Worm (Caenorhabditis elegans): Measurements from ENCODE around the gene T13C2.2.

The T13C2.2 gene

ce11 chrII:6840663-6841062 is 48.7 kb downstream of the T13C2.2 start:
- TF ChIP-seq W03F9.2 (tag; optimal IDR thresholded peaks at IDR 0.05) (no peak), dao-5 (tag; optimal IDR thresholded peaks at IDR 0.05) (no peak), him-1 (tag; optimal IDR thresholded peaks at IDR 0.05) (no peak)

DNA sequence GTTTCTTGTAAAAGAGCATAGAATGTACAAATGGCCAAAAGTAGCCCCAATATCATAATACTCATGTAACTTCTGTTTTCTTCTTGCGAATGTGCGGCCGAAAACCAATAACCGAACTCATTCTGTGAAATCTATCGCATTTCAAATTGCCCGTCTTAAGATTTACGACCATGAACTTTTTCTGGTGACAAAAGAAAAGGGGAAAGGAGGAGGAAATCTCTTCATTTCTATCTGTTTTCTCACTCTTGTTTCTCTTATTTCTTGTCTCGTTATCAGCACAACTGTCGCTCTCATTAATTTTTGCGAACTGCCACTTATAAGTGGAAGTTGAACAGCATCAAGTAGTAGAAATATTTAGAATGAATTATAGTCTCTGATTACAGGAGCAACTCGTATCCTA is 49.1 kb downstream of the T13C2.2 start:
- TF ChIP-seq him-1 (tag; optimal IDR thresholded peaks at IDR 0.05) (no peak), W03F9.2 (tag; optimal IDR thresholded peaks at IDR 0.05) (no peak), dao-5 (tag; optimal IDR thresholded peaks at IDR 0.05) (no peak)

DNA sequence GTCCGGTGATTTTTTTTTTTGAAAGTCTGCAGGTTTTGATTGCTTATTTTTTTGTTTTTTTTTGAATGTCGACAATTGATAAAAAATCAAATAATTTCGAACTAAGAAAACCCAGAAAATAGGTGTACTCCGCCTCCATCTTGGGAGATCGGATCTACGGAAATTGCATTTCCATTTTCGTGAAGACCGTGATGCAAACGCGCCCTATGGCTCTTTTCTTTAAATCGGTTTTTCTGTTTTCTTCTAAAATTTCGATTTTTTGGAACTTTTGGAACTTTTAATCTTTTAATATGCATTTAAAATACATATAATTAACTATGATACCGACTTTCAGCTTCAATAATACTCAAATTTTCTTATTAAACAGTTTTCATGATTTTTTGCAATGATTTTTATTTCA is 50.0 kb downstream of the T13C2.2 start:
- TF ChIP-seq dao-5 (tag; optimal IDR thresholded peaks at IDR 0.05) (no peak), W03F9.2 (tag; optimal IDR thresholded peaks at IDR 0.05) (no peak), him-1 (tag; optimal IDR thresholded peaks at IDR 0.05) (no peak)

DNA sequence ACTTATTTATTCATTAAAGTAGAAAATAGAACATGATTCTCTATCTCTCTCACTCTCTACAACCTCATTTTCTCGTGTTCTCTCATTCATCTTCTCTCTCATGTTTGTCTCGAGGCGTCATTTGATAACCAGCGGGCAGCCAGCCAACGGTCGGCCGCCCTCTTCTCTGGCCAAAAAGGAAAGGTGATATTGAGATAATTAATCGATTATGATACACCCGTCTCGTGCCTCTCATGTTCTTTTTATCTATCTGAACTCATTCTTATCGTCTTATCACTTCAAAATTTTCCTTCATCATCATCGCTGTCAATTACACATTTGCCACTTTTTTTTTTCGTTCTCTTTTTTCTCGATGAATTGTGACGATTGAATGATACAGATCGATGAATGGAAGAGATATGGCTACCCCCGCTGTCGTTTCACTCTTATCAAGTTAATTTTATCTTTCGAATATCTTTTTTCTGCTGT is 50.7 kb downstream of the T13C2.2 start:
- TF ChIP-seq him-1 (tag; optimal IDR thresholded peaks at IDR 0.05) (no peak), dao-5 (tag; optimal IDR thresholded peaks at IDR 0.05) (no peak), W03F9.2 (tag; optimal IDR thresholded peaks at IDR 0.05) (no peak)

- TF ChIP-seq dao-5 (tag; optimal IDR thresholded peaks at IDR 0.05), result no peak
- no peak for TF ChIP-seq him-1 (tag; optimal IDR thresholded peaks at IDR 0.05)
- no peak for TF ChIP-seq W03F9.2 (tag; optimal IDR thresholded peaks at IDR 0.05)
Observed at ce11 chrII:6843211-6843610, 51.2 kb downstream of the T13C2.2 start.

ce11 chrII:6843680-6844079 is 51.7 kb downstream of the T13C2.2 start:
- TF ChIP-seq dao-5 (tag; optimal IDR thresholded peaks at IDR 0.05), result no peak
- no peak for TF ChIP-seq him-1 (tag; optimal IDR thresholded peaks at IDR 0.05)
- TF ChIP-seq W03F9.2 (tag; optimal IDR thresholded peaks at IDR 0.05), result no peak

DNA sequence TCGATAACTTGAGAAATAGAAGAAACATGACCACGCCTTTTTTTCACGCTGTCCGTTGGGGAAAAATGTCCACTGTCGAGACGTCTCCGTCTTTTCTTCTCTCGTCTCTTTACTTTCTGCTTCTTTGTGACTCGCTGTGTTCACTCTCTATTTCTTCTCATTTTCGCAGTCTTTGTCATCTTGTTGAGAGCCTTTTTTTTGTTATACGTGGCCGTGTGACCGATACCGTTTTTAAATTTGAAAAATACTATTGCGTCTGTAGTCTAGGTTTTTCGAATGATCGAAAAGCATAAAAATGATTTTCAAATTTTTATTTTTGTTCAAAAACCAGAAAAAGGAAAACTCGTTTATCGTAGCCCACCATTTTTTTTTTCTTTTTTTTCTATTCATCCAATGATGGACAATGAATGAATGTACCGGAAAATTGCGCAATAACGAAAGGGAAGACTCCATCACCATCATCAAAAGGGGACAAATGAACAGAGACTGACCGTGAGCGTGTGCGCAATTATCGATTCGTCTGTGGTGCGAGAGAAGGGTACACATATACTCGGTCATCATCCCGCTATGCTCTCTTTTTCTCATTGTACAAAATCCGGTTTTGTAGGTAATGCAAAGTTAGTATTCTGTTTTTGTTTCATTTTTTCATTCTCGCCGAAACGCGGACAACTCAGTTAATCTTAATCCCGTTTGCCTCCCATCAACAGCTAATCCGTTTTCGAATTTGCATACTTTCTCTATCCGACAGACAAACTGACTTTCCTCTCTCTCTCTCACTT is 52.4 kb downstream of the T13C2.2 start:
- TF ChIP-seq him-1 (tag; optimal IDR thresholded peaks at IDR 0.05) (no peak), dao-5 (tag; optimal IDR thresholded peaks at IDR 0.05) (no peak), W03F9.2 (tag; optimal IDR thresholded peaks at IDR 0.05) (no peak)

DNA sequence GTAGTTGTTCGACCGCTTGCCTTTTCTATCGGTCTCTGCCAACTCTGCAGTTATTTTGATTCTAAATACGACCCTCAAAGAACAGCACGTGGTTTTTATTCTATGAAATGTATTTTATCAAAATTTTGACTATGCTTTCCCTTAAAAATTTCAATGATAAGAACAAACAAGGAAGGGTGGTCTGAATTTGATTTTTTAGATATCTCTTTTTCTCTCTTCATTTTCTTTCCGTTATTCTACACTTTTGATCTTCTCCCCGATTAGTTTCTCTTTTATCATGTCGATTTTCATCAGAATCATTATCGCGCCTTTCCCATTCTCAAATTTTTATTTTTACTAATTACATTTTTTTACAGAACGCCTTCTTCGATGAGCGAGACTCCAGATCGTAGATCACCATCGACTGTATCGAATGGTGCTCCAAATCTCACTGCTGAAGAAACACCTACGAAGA is 53.0 kb downstream of the T13C2.2 start:
- TF ChIP-seq him-1 (tag; optimal IDR thresholded peaks at IDR 0.05), result no peak
- TF ChIP-seq W03F9.2 (tag; optimal IDR thresholded peaks at IDR 0.05), result no peak
- no peak for TF ChIP-seq dao-5 (tag; optimal IDR thresholded peaks at IDR 0.05)

DNA sequence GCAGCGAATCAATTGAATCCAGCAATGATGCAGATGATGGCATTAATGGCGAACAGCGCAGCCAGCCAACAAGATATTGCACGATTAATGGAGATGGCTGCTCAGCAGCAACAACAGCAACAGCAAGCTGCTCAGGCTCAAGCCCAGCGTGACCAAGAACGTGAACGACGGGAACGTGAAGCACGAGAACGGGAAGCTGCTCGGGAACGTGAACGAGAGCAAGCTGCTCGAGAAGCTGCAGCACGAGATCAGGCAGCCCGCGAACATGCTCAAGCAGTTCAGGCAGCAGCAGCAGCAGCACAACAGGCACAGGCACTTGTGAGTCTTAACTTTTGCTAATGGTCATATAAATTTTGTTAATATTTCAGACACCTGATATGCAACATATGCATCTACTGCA is 54.7 kb downstream of the T13C2.2 start:
- TF ChIP-seq him-1 (tag; optimal IDR thresholded peaks at IDR 0.05) (no peak), dao-5 (tag; optimal IDR thresholded peaks at IDR 0.05) (no peak), W03F9.2 (tag; optimal IDR thresholded peaks at IDR 0.05) (no peak)

- TF ChIP-seq dao-5 (tag; optimal IDR thresholded peaks at IDR 0.05) (no peak), him-1 (tag; optimal IDR thresholded peaks at IDR 0.05) (no peak), W03F9.2 (tag; optimal IDR thresholded peaks at IDR 0.05) (peak; percentile 61)
Observed at ce11 chrII:6847917-6848379, 56.0 kb downstream of the T13C2.2 start, which contains the start of gene tbc-6. Gene tbc-6, plus strand, starts transcription at chrII:6848124.

All from whole organism, L4/young adult.